Worm (Caenorhabditis elegans) whole organism, L4 larva: ENCODE measurements around the gene F56H9.6.
A peak's percentile ranks its signal among the peaks of the same experiment; 100 is the strongest.

Experiments used
- ama-1 ChIP-seq: fragments of 150-350 bp; optimal IDR thresholded peaks from 2 replicates; lab custom pipeline; 2014; ENCODE audit warnings: inconsistent platforms, mixed read lengths
- ces-1 ChIP-seq: fragments of 150-350 bp; sonication (generic microtip); optimal IDR thresholded peaks from 4 replicates; lab custom pipeline; 2014; ENCODE audit warnings: missing biosample characterization, missing genetic modification reagents, missing genetic modification characterization
- ctbp-1 ChIP-seq: fragments of 200-800 bp; sonication (Bioruptor generic); IDR thresholded peaks from 2 replicates; pipeline ENCODE4 v1.3.6; 2022; ENCODE audit warnings: missing genetic modification reagents, missing genetic modification characterization, missing compliant biosample characterization
- dpl-1 ChIP-seq: fragments of 150-350 bp; optimal IDR thresholded peaks from 2 replicates; lab custom pipeline; 2014; ENCODE audit warnings: missing biosample characterization, missing genetic modification reagents, missing genetic modification characterization
- hlh-30 ChIP-seq: sonication (generic microtip); optimal IDR thresholded peaks from 2 replicates; lab custom pipeline; 2017; ENCODE audit warnings: antibody characterized with exemption, mild to moderate bottlenecking, missing genetic modification characterization, missing compliant biosample characterization; ENCODE audit not compliant: insufficient read depth
- lsy-2 ChIP-seq, 2 experiments: fragments of 150-350 bp in 1 of 2; sonication (generic microtip) in 1 of 2; optimal IDR thresholded peaks; 2 replicates each; lab custom pipeline; 2014 to 2017; ENCODE audit warnings: missing biosample characterization in 2 of 2, missing genetic modification characterization in 2 of 2
- nhr-25 ChIP-seq: sonication (generic microtip); optimal IDR thresholded peaks from 2 replicates; lab custom pipeline; 2017; ENCODE audit warnings: missing genetic modification characterization, mild to moderate bottlenecking, missing compliant biosample characterization, antibody characterized with exemption, moderate library complexity, borderline replicate concordance; ENCODE audit not compliant: insufficient read depth
- sdz-12 ChIP-seq: fragments of 200-800 bp; sonication (Bioruptor generic); optimal IDR thresholded peaks from 2 replicates; lab custom pipeline; 2018; ENCODE audit warnings: mild to moderate bottlenecking, missing genetic modification characterization, missing compliant biosample characterization

DNA sequence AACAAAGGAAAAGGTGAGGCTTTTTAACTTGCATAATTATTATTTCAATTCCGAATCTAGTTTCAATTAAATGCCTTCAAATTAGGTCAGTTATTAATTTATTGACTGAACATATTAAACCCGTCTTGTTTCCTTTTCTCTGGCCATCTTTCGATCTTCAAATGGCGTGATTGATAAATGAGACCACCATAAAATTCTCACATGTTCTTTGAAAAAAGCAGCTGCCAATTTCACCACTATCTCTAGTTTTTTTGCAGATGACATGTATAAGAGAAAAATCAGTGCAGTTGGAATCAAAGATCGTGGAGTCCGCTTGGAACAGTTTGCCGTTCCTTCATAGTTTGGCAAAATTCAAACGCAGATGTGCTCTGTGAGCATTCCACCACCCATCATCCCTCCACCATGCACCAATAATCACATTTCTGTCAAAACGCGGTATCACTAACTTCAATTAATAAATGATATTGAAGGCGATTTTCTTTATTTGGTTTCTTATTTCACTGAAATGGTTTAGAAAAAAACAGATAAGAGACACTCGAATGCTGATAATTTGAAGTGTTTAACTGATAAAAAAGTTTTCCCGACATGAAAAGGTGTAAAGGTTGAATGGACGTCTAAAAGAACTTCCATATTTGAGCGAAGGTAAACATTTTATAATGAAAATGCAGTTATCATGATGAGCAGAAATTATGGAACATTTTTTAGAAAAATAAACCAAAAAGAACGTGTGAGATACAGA, 8.3 kb upstream of the F56H9.6 start:
- no peak for TF ChIP-seq sdz-12 (GFP tag; lab: Kevin White, UChicago)
- no peak for TF ChIP-seq lsy-2 (tag; optimal IDR thresholded peaks at IDR 0.05; lab: Kevin White, UChicago)
- peak; percentile 70 for TF ChIP-seq hlh-30 (tag; lab: Kevin White, UChicago)
- no peak for TF ChIP-seq nhr-25 (tag; lab: Kevin White, UChicago)
- no peak for TF ChIP-seq ama-1 (lab: Kevin White, UChicago)
- no peak for TF ChIP-seq ctbp-1 (GFP tag; lab: Robert Waterston, UW)
- TF ChIP-seq dpl-1 (GFP tag; lab: Kevin White, UChicago): no peak
- TF ChIP-seq ces-1 (GFP tag; lab: Kevin White, UChicago): no peak
